Worm (Caenorhabditis elegans) whole organism, L1 larva: ENCODE measurements around the gene T01B7.5.

Experiments
- ama-1 ChIP-seq: fragments of 150-350 bp; optimal IDR thresholded peaks from 2 replicates; lab custom pipeline; 2014
- dpl-1 ChIP-seq, 3 experiments: fragments of 150-350 bp in 2 of 3; sonication (generic microtip) in 1 of 3; optimal IDR thresholded peaks; 2 replicates each; lab custom pipeline; 2014 to 2017; ENCODE audit warnings: missing biosample characterization in 3 of 3, missing genetic modification characterization in 3 of 3, missing genetic modification reagents in 3 of 3
- efl-1 ChIP-seq, 4 experiments: fragments of 150-350 bp; optimal IDR thresholded peaks in 3 of 4; peaks in 1 of 4; 1 replicate in 1 of 4; 2 replicates in 3 of 4; lab custom pipeline; 2014; ENCODE audit warnings: missing biosample characterization in 2 of 4, missing genetic modification characterization in 2 of 4, missing genetic modification reagents in 2 of 4
- lin-14 ChIP-seq: fragments of 200-800 bp; sonication (Bioruptor generic); optimal IDR thresholded peaks from 2 replicates; lab custom pipeline; 2018; ENCODE audit warnings: mild to moderate bottlenecking, missing genetic modification characterization, moderate library complexity, missing compliant biosample characterization
- mdl-1 ChIP-seq, 2 experiments: fragments of 150-350 bp; optimal IDR thresholded peaks; 2 replicates each; lab custom pipeline; 2014 to 2017; ENCODE audit warnings: missing biosample characterization in 2 of 2, missing genetic modification characterization in 2 of 2, inconsistent platforms in 1 of 2
- nhr-12 ChIP-seq: sonication (generic microtip); optimal IDR thresholded peaks from 2 replicates; lab custom pipeline; 2017; ENCODE audit warnings: missing biosample characterization, missing genetic modification characterization
- nhr-28 ChIP-seq: fragments of 150-350 bp; optimal IDR thresholded peaks from 2 replicates; lab custom pipeline; 2014; ENCODE audit warnings: missing biosample characterization, missing genetic modification characterization
- nhr-77 ChIP-seq: fragments of 150-350 bp; optimal IDR thresholded peaks from 2 replicates; lab custom pipeline; 2014; ENCODE audit warnings: missing biosample characterization, missing genetic modification characterization
- pag-3 ChIP-seq: sonication (generic microtip); optimal IDR thresholded peaks from 2 replicates; lab custom pipeline; 2017; ENCODE audit warnings: missing genetic modification characterization, mild to moderate bottlenecking, missing compliant biosample characterization, antibody characterized with exemption, borderline replicate concordance; ENCODE audit not compliant: insufficient read depth
- pqm-1 ChIP-seq: sonication (generic microtip); optimal IDR thresholded peaks from 3 replicates; lab custom pipeline; 2017; ENCODE audit warnings: missing biosample characterization, missing genetic modification characterization
- unc-130 ChIP-seq: fragments of 150-350 bp; optimal IDR thresholded peaks from 2 replicates; lab custom pipeline; 2017; ENCODE audit warnings: missing biosample characterization, missing genetic modification characterization, inconsistent platforms
- unc-62 ChIP-seq: fragments of 150-350 bp; optimal IDR thresholded peaks from 2 replicates; lab custom pipeline; 2014; ENCODE audit warnings: missing biosample characterization, missing genetic modification reagents, missing genetic modification characterization

DNA sequence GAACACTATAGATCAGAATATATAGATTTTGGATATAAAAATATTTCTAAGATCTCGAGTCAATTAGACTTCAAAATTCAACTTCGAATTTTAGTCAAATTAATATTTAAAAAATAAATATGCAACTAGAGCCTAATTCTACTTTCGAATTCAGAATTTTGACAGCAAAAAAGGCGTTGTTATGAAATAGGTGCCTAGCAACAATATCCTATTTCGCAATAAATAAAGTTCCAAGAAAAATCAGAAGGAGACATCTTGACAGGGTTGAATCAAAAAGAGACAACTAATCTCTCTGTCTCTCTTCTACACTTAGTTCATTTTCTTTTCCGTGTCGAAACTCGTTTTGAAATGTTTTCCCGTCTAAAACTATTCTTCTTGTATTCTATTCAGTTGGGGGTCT, 41.3 kb upstream of the T01B7.5 start:
- TF ChIP-seq dpl-1 (GFP tag; optimal IDR thresholded peaks at IDR 0.05; lab: Kevin White, UChicago) = no peak
- TF ChIP-seq nhr-77 (tag; lab: Kevin White, UChicago) = no peak
- no peak for TF ChIP-seq mdl-1 (tag; optimal IDR thresholded peaks at IDR 0.05; lab: Kevin White, UChicago)
- peak; percentile 41 for TF ChIP-seq lin-14 (GFP tag; lab: Kevin White, UChicago)
- TF ChIP-seq efl-1 (optimal IDR thresholded peaks at IDR 0.05; lab: Kevin White, UChicago) = no peak
- no peak for TF ChIP-seq efl-1 (GFP tag; optimal IDR thresholded peaks at IDR 0.05 in 1 of 2; lab: Kevin White, UChicago)
- no peak for TF ChIP-seq ama-1
- no peak for TF ChIP-seq nhr-28 (tag; lab: Kevin White, UChicago)
- TF ChIP-seq pag-3 (tag; lab: Kevin White, UChicago) = no peak
- TF ChIP-seq unc-62 (GFP tag; lab: Kevin White, UChicago) = no peak
- TF ChIP-seq pqm-1 (tag; lab: Kevin White, UChicago) = no peak
- no peak for TF ChIP-seq unc-130 (tag; lab: Kevin White, UChicago)
- TF ChIP-seq nhr-12 = no peak
